Worm (Caenorhabditis elegans) whole organism, L4 larva: Measurements from ENCODE around the gene pwp-1.

ENCODE experiments used
- F26F4.8 ChIP-seq: fragments of 200-800 bp; sonication (Bioruptor generic); conservative IDR thresholded peaks from 2 replicates; pipeline ENCODE4 v1.3.6; 2022; ENCODE audit warnings: missing genetic modification characterization, missing compliant biosample characterization
- R02D3.7 ChIP-seq: fragments of 150-350 bp; sonication (generic microtip); optimal IDR thresholded peaks from 3 replicates; lab custom pipeline; 2014; ENCODE audit warnings: missing biosample characterization, missing genetic modification characterization
- Y75B8A.6 ChIP-seq: fragments of 200-800 bp; sonication (Bioruptor generic); IDR thresholded peaks from 2 replicates; pipeline ENCODE4 v1.3.6; 2022; ENCODE audit warnings: missing genetic modification reagents, missing genetic modification characterization, missing compliant biosample characterization
- ZK337.2 ChIP-seq: fragments of 200-800 bp; sonication (Bioruptor generic); IDR thresholded peaks from 2 replicates; pipeline ENCODE4 v1.3.6; 2022; ENCODE audit warnings: missing genetic modification reagents, missing genetic modification characterization, missing compliant biosample characterization
- ZK546.5 ChIP-seq, 2 experiments: sonication (generic microtip); optimal IDR thresholded peaks; 2 replicates each; lab custom pipeline; 2017; ENCODE audit warnings: missing biosample characterization in 2 of 2, missing genetic modification characterization in 2 of 2
- aha-1 ChIP-seq: fragments of 150-350 bp; peaks from one replicate; lab custom pipeline; 2014; ENCODE audit warnings: missing biosample characterization, missing genetic modification characterization
- aly-2 ChIP-seq: sonication (generic microtip); optimal IDR thresholded peaks from 2 replicates; lab custom pipeline; 2018; ENCODE audit warnings: missing biosample characterization, missing genetic modification characterization
- ceh-44 ChIP-seq: fragments of 200-800 bp; sonication (Bioruptor generic); IDR thresholded peaks from 2 replicates; pipeline ENCODE4 v1.3.6; 2022; ENCODE audit warnings: missing genetic modification reagents, missing genetic modification characterization, missing compliant biosample characterization
- cey-2 ChIP-seq: sonication (generic microtip); optimal IDR thresholded peaks from 3 replicates; lab custom pipeline; 2017; ENCODE audit warnings: missing genetic modification characterization, mild to moderate bottlenecking, missing compliant biosample characterization, antibody characterized with exemption, borderline replicate concordance; ENCODE audit not compliant: insufficient read depth
- daf-16 ChIP-seq, 3 experiments: sonication (generic microtip); optimal IDR thresholded peaks; 2 replicates each; lab custom pipeline; 2016 to 2017; ENCODE audit warnings: missing genetic modification characterization in 3 of 3, missing genetic modification reagents in 3 of 3, mild to moderate bottlenecking in 2 of 3, missing compliant biosample characterization in 2 of 3, missing biosample characterization in 1 of 3, moderate library complexity in 1 of 3
- duxl-1 ChIP-seq: sonication (generic microtip); optimal IDR thresholded peaks from 2 replicates; lab custom pipeline; 2016; ENCODE audit warnings: mild to moderate bottlenecking, missing genetic modification characterization, moderate library complexity, missing compliant biosample characterization; ENCODE audit not compliant: poor library complexity
- egl-27 ChIP-seq: sonication (generic microtip); optimal IDR thresholded peaks from 3 replicates; lab custom pipeline; 2017; ENCODE audit warnings: missing biosample characterization, missing genetic modification reagents, missing genetic modification characterization
- fkh-10 ChIP-seq: fragments of 150-350 bp; optimal IDR thresholded peaks from 2 replicates; lab custom pipeline; 2014; ENCODE audit warnings: missing biosample characterization, missing genetic modification reagents, missing genetic modification characterization
- hif-1 ChIP-seq, 2 experiments: sonication (generic microtip); optimal IDR thresholded peaks; 2 replicates each; lab custom pipeline; 2016 to 2017; ENCODE audit warnings: missing compliant biosample characterization in 2 of 2, missing genetic modification characterization in 2 of 2, missing genetic modification reagents in 2 of 2, missing genotype in 2 of 2, mild to moderate bottlenecking in 1 of 2
- hlh-11 ChIP-seq: fragments of 200-800 bp; sonication (Bioruptor generic); optimal IDR thresholded peaks from 2 replicates; lab custom pipeline; 2018; ENCODE audit warnings: mild to moderate bottlenecking, missing genetic modification characterization, missing compliant biosample characterization
- jun-1 ChIP-seq: fragments of 150-350 bp; optimal IDR thresholded peaks from 2 replicates; lab custom pipeline; 2014; ENCODE audit warnings: missing biosample characterization, missing genetic modification reagents, missing genetic modification characterization
- lin-15B ChIP-seq: fragments of 150-350 bp; sonication (generic microtip); optimal IDR thresholded peaks from 3 replicates; lab custom pipeline; 2014; ENCODE audit warnings: missing biosample characterization, missing genetic modification characterization
- lin-29 ChIP-seq: fragments of 200-800 bp; sonication (Bioruptor generic); IDR thresholded peaks from 2 replicates; pipeline ENCODE4 v1.3.6; 2022; ENCODE audit warnings: missing genetic modification reagents, missing genetic modification characterization, missing compliant biosample characterization
- lin-38 ChIP-seq: fragments of 200-800 bp; sonication (Bioruptor generic); IDR thresholded peaks from 2 replicates; pipeline ENCODE4 v1.3.6; 2022; ENCODE audit warnings: missing genetic modification reagents, missing genetic modification characterization, missing compliant biosample characterization
- madf-5 ChIP-seq, 2 experiments: fragments of 200-800 bp; sonication (Bioruptor generic); IDR thresholded peaks; 2 replicates each; pipeline ENCODE4 v1.3.6; 2022; ENCODE audit warnings: missing compliant biosample characterization in 2 of 2, missing genetic modification characterization in 2 of 2
- mdl-1 ChIP-seq, 2 experiments: fragments of 150-350 bp in 1 of 2; sonication (generic microtip) in 1 of 2; optimal IDR thresholded peaks; 2 replicates each; lab custom pipeline; 2014 to 2017; ENCODE audit warnings: missing biosample characterization in 2 of 2, missing genetic modification characterization in 2 of 2
- mxl-2 ChIP-seq: fragments of 200-800 bp; sonication (Bioruptor generic); conservative IDR thresholded peaks from 2 replicates; pipeline ENCODE4 v1.3.6; 2022; ENCODE audit warnings: missing genetic modification reagents, missing genetic modification characterization, missing compliant biosample characterization
- mxl-3 ChIP-seq: fragments of 200-800 bp; sonication (Bioruptor generic); optimal IDR thresholded peaks from 2 replicates; lab custom pipeline; 2018; ENCODE audit warnings: mild to moderate bottlenecking, missing genetic modification characterization, missing compliant biosample characterization
- nhr-10 ChIP-seq: fragments of 150-350 bp; optimal IDR thresholded peaks from 2 replicates; lab custom pipeline; 2014; ENCODE audit warnings: missing biosample characterization, missing genetic modification characterization
- nhr-11 ChIP-seq: fragments of 150-350 bp; optimal IDR thresholded peaks from 2 replicates; lab custom pipeline; 2014; ENCODE audit warnings: missing biosample characterization, missing genetic modification characterization
- nhr-25 ChIP-seq: sonication (generic microtip); optimal IDR thresholded peaks from 2 replicates; lab custom pipeline; 2017; ENCODE audit warnings: missing genetic modification characterization, mild to moderate bottlenecking, missing compliant biosample characterization, antibody characterized with exemption, moderate library complexity, borderline replicate concordance; ENCODE audit not compliant: insufficient read depth
- nhr-28 ChIP-seq: fragments of 150-350 bp; optimal IDR thresholded peaks from 2 replicates; lab custom pipeline; 2014; ENCODE audit warnings: missing biosample characterization, missing genetic modification characterization
- nhr-41 ChIP-seq: fragments of 200-800 bp; sonication (Bioruptor generic); IDR thresholded peaks from 2 replicates; pipeline ENCODE4 v1.3.6; 2022; ENCODE audit warnings: missing genetic modification reagents, missing genetic modification characterization, missing compliant biosample characterization
- nhr-77 ChIP-seq: fragments of 150-350 bp; optimal IDR thresholded peaks from 2 replicates; lab custom pipeline; 2014; ENCODE audit warnings: missing biosample characterization, missing genetic modification characterization
- php-3 ChIP-seq: fragments of 200-800 bp; sonication (Bioruptor generic); IDR thresholded peaks from 2 replicates; pipeline ENCODE4 v1.3.6; 2022; ENCODE audit warnings: missing genetic modification reagents, missing genetic modification characterization, missing compliant biosample characterization
- rbr-2 ChIP-seq: sonication (generic microtip); optimal IDR thresholded peaks from 2 replicates; lab custom pipeline; 2016; ENCODE audit warnings: missing genotype, missing genetic modification characterization, missing compliant biosample characterization
- saeg-2 ChIP-seq: fragments of 200-800 bp; sonication (Bioruptor generic); IDR thresholded peaks from 2 replicates; pipeline ENCODE4 v1.3.6; 2022; ENCODE audit warnings: missing genetic modification reagents, missing genetic modification characterization, missing compliant biosample characterization
- set-16 ChIP-seq: fragments of 200-800 bp; sonication (Bioruptor generic); IDR thresholded peaks from 2 replicates; pipeline ENCODE4 v1.3.6; 2022; ENCODE audit warnings: missing genetic modification reagents, missing genetic modification characterization, missing compliant biosample characterization
- skn-1 ChIP-seq: fragments of 150-350 bp; optimal IDR thresholded peaks from 2 replicates; lab custom pipeline; 2014; ENCODE audit warnings: missing biosample characterization, missing genetic modification characterization
- spr-1 ChIP-seq: sonication (generic microtip); optimal IDR thresholded peaks from 2 replicates; lab custom pipeline; 2016; ENCODE audit warnings: mild to moderate bottlenecking, missing genetic modification characterization, missing compliant biosample characterization
- vab-7 ChIP-seq: fragments of 200-800 bp; sonication (Bioruptor generic); IDR thresholded peaks from 2 replicates; pipeline ENCODE4 v1.3.6; 2022; ENCODE audit warnings: missing genetic modification reagents, missing genetic modification characterization, missing compliant biosample characterization
- zfp-3 ChIP-seq: fragments of 200-800 bp; sonication (Bioruptor generic); conservative IDR thresholded peaks from 2 replicates; pipeline ENCODE4 v1.3.6; 2022; ENCODE audit warnings: missing genetic modification reagents, missing genetic modification characterization, missing compliant biosample characterization
- ztf-11 ChIP-seq: fragments of 150-350 bp; optimal IDR thresholded peaks from 2 replicates; lab custom pipeline; 2014; ENCODE audit warnings: missing biosample characterization, missing genetic modification characterization
- ztf-7 ChIP-seq: fragments of 150-350 bp; optimal IDR thresholded peaks from 2 replicates; lab custom pipeline; 2014; ENCODE audit warnings: missing biosample characterization, missing genetic modification characterization

Gene pwp-1

DNA sequence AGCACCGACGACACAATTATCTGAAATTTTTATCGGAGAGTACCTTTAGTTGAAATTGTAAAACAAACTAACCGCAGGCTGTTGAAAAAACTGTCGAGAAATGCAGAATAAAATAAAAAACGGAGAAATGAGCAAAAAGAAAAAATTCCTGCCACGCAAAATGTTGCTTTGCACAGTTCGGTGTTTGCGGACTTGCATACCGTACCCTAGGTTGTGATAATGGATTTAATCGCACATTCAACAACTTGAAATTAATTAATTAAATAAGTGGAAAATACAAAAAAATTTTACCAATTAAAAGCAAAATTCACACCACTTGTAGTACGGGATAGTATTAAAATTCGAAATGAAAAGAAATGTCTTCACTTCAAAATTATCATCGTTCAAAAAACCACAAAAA lies 5.0 kb downstream of the pwp-1 start (continued):
- TF ChIP-seq ceh-44 (GFP tag; lab: Robert Waterston, UW) (no peak), aly-2 (tag; lab: Kevin White, UChicago) (no peak), nhr-25 (tag; lab: Kevin White, UChicago) (no peak), rbr-2 (tag; lab: Kevin White, UChicago) (no peak), F26F4.8 (GFP tag; lab: Robert Waterston, UW) (no peak), duxl-1 (no peak), skn-1 (tag; lab: Kevin White, UChicago) (no peak), lin-38 (GFP tag; lab: Robert Waterston, UW) (peak; percentile 46; the same call in 1 of the 2 replicates), set-16 (GFP tag; lab: Robert Waterston, UW) (no peak), nhr-41 (GFP tag; lab: Robert Waterston, UW) (no peak), hif-1 (tag; optimal IDR thresholded peaks at IDR 0.05; lab: Kevin White, UChicago) (peak in 1 of 2 experiments; percentile 15), saeg-2 (no peak), jun-1 (no peak), ZK546.5 (tag; optimal IDR thresholded peaks at IDR 0.05; lab: Kevin White, UChicago) (no peak), fkh-10 (GFP tag; lab: Kevin White, UChicago) (no peak), php-3 (GFP tag; lab: Robert Waterston, UW) (no peak), mxl-3 (GFP tag; lab: Kevin White, UChicago) (no peak), mdl-1 (tag; optimal IDR thresholded peaks at IDR 0.05; lab: Kevin White, UChicago) (no peak), R02D3.7 (no peak), zfp-3 (GFP tag; lab: Robert Waterston, UW) (no peak), Y75B8A.6 (GFP tag; lab: Robert Waterston, UW) (no peak), ZK337.2 (GFP tag; lab: Robert Waterston, UW) (no peak), cey-2 (tag; lab: Kevin White, UChicago) (no peak), daf-16 (GFP tag; optimal IDR thresholded peaks at IDR 0.05; lab: Kevin White, UChicago) (no peak), daf-16 (tag; optimal IDR thresholded peaks at IDR 0.05; lab: Kevin White, UChicago) (no peak), ztf-7 (tag; lab: Kevin White, UChicago) (no peak), nhr-10 (no peak), nhr-11 (tag; lab: Kevin White, UChicago) (no peak), mxl-2 (GFP tag; lab: Robert Waterston, UW) (no peak), ztf-11 (tag; lab: Kevin White, UChicago) (no peak), hlh-11 (tag; lab: Kevin White, UChicago) (no peak)

ce11 chrIV:13221657-13222056 lies 14.7 kb downstream of the pwp-1 start, which contains the start of gene C48D1.5:
Gene C48D1.5 (plus strand): TSS chrIV:13221957.
- no peak for TF ChIP-seq vab-7 (GFP tag; lab: Robert Waterston, UW)
- TF ChIP-seq lin-15B = no peak
- TF ChIP-seq spr-1 (tag; lab: Kevin White, UChicago) = no peak
- no peak for TF ChIP-seq egl-27
- no peak for TF ChIP-seq nhr-28 (tag; lab: Kevin White, UChicago)
- no peak for TF ChIP-seq aha-1 (tag; lab: Kevin White, UChicago)
- no peak for TF ChIP-seq madf-5 (GFP tag; IDR thresholded peaks at IDR 0.05; lab: Robert Waterston, UW)
- TF ChIP-seq lin-29 (GFP tag; lab: Robert Waterston, UW) = no peak
- TF ChIP-seq nhr-77 (tag; lab: Kevin White, UChicago) = no peak
- no peak for TF ChIP-seq jun-1
- no peak for TF ChIP-seq mxl-3 (GFP tag; lab: Kevin White, UChicago)
- no peak for TF ChIP-seq aly-2 (tag; lab: Kevin White, UChicago)
